ENCODE assay signal across 5 worm cellular contexts in the genomic region with DNA sequence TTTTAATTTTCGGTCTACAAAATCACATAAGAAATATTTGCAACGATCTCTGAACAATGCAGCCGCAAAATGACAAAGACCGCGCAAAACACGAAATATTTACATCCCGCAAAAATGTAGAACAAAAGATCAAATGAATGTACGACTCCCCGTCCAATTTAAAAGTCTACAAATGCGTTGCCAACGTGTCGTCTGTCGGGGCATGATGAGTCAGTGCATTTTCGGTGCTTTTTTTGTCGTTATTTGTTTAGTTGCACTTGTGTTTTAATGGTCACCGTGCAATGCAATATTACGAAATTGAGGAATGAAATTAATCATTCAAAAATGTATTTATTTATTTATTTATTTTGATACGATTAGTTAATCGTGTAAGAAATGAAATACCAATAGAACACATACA.
TF ChIP-seq lines count a peak whose summit lies in the region.

No protein-coding gene starts in this region.

TF ChIP-seq in whole organism, L1 larva, 84 proteins besides CTCF, POLR2A, EP300 and RAD21:
- TF ChIP-seq egl-27 (tag; optimal IDR thresholded peaks at IDR 0.05; lab: Kevin White, UChicago) (peak in 1 of 2 experiments; percentile 17), ceh-88 (GFP tag; IDR thresholded peaks at IDR 0.05; lab: Robert Waterston, UW) (no peak), dsc-1 (tag; optimal IDR thresholded peaks at IDR 0.05; lab: Kevin White, UChicago) (no peak), skn-1 (tag; optimal IDR thresholded peaks at IDR 0.05; lab: Kevin White, UChicago) (peak; percentile 8), nhr-28 (tag; optimal IDR thresholded peaks at IDR 0.05; lab: Kevin White, UChicago) (no peak), C34B4.2 (tag; optimal IDR thresholded peaks at IDR 0.05; lab: Kevin White, UChicago) (no peak), nhr-20 (tag; optimal IDR thresholded peaks at IDR 0.05; lab: Kevin White, UChicago) (peak; percentile 25), ets-5 (GFP tag; IDR thresholded peaks at IDR 0.05; lab: Robert Waterston, UW) (no peak), nhr-11 (tag; optimal IDR thresholded peaks at IDR 0.05; lab: Kevin White, UChicago) (no peak)

TF ChIP-seq in whole organism, L2 larva, 48 proteins besides CTCF, POLR2A, EP300 and RAD21:
- TF ChIP-seq mdl-1 (tag; optimal IDR thresholded peaks at IDR 0.05; lab: Kevin White, UChicago) (no peak), nhr-129 (tag; optimal IDR thresholded peaks at IDR 0.05; lab: Kevin White, UChicago) (peak; percentile 42), C34F6.9 (tag; optimal IDR thresholded peaks at IDR 0.05; lab: Kevin White, UChicago) (no peak), ztf-4 (tag; optimal IDR thresholded peaks at IDR 0.05; lab: Kevin White, UChicago) (no peak), fos-1 (tag; optimal IDR thresholded peaks at IDR 0.05; lab: Kevin White, UChicago) (peak; percentile 41), sma-9 (GFP tag; optimal IDR thresholded peaks at IDR 0.05; lab: Kevin White, UChicago) (peak; percentile 75), sma-9 (tag; optimal IDR thresholded peaks at IDR 0.05; lab: Kevin White, UChicago) (no peak), F13H6.1 (tag; optimal IDR thresholded peaks at IDR 0.05; lab: Kevin White, UChicago) (no peak)

TF ChIP-seq in whole organism, L3 larva, 47 proteins besides CTCF, POLR2A, EP300 and RAD21:
- no peak for TF ChIP-seq jun-1 (tag; optimal IDR thresholded peaks at IDR 0.05; lab: Kevin White, UChicago)
- TF ChIP-seq eor-1 (tag; optimal IDR thresholded peaks at IDR 0.05; lab: Kevin White, UChicago): no peak
- peak; percentile 73 for TF ChIP-seq pha-4 (tag; optimal IDR thresholded peaks at IDR 0.05; lab: Kevin White, UChicago)
- TF ChIP-seq ceh-28 (tag; optimal IDR thresholded peaks at IDR 0.05; lab: Kevin White, UChicago): no peak
- no peak for TF ChIP-seq ama-1 (optimal IDR thresholded peaks at IDR 0.05; lab: Kevin White, UChicago)
- TF ChIP-seq tbx-2 (tag; optimal IDR thresholded peaks at IDR 0.05; lab: Kevin White, UChicago): no peak
TF ChIP-seq in whole organism, L3 larva: peak in this region for 1.

TF ChIP-seq in whole organism, L4 larva, 104 proteins besides CTCF, POLR2A, EP300 and RAD21:
- TF ChIP-seq set-16 (GFP tag; IDR thresholded peaks at IDR 0.05; lab: Robert Waterston, UW): no peak
- TF ChIP-seq pha-4 (GFP tag; IDR thresholded peaks at IDR 0.05; lab: Robert Waterston, UW): no peak
- peak; percentile 81 for TF ChIP-seq pha-4 (tag; optimal IDR thresholded peaks at IDR 0.05; lab: Kevin White, UChicago)
- peak; percentile 7 for TF ChIP-seq nhr-48 (tag; optimal IDR thresholded peaks at IDR 0.05; lab: Kevin White, UChicago)
- TF ChIP-seq dmd-6 (GFP tag; IDR thresholded peaks at IDR 0.05; lab: Robert Waterston, UW): peak; percentile 22; the same call in 1 of the 2 replicates
TF ChIP-seq in whole organism, L4 larva: peak in this region for 3.

TF ChIP-seq in whole organism, young adult, 124 proteins besides CTCF, POLR2A, EP300 and RAD21:
- TF ChIP-seq madf-10 (tag; optimal IDR thresholded peaks at IDR 0.05; lab: Kevin White, UChicago): no peak
- TF ChIP-seq rpc-1 (optimal IDR thresholded peaks at IDR 0.05; lab: Kevin White, UChicago): no peak
- TF ChIP-seq rpc-1 (tag; optimal IDR thresholded peaks at IDR 0.05; lab: Kevin White, UChicago): no peak
- peak; percentile 35; the same call in 1 of the 2 replicates for TF ChIP-seq cebp-1 (GFP tag; IDR thresholded peaks at IDR 0.05; lab: Robert Waterston, UW)
- TF ChIP-seq cebp-1 (tag; optimal IDR thresholded peaks at IDR 0.05; lab: Kevin White, UChicago): no peak
- no peak for TF ChIP-seq attf-5 (GFP tag; optimal IDR thresholded peaks at IDR 0.05; lab: Kevin White, UChicago)
